Fruit fly (Drosophila melanogaster): ENCODE results near the gene CG1750.
A peak's percentile ranks its signal among the peaks of the same experiment; 100 is the strongest.

Gene CG1750

DNA sequence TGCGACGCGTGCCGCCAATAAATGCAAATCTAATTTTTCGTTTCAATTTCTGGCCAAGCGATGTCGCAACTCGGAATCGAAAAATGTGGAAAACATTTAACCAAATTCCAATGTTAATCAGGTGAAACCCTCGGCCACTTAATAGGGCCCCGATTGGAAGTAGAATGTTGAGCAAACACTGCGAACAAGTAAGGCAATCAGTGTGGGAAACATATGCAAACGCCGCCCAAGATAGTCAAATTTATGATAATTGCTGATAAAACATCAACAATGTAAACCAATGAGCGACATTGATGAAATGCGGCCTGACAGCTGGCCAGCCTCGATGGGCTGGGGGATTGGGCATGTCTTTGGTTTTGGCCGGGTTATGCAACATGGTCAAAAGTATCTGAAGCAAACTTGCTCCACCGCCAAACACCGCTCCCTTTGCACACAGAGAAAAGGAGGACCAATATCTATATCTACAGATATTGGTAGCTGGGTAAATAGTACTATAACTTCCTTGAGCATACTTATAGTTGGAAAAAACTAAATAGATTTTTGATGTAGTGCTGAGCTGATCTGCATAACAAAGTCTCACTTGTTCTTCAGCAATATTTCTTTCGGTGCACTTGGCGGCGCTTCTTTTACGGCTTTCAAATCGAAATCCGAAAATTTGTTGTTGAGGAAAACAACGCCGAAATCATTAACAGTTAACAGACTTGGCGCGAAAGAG is 7.3 kb downstream of the CG1750 start:
- TF ChIP-seq CG13204 (GFP tag; optimal IDR thresholded peaks at IDR 0.05) (no peak), Pif1A (GFP tag; optimal IDR thresholded peaks at IDR 0.05) (peak; percentile 58), CG8301 (tag; optimal IDR thresholded peaks at IDR 0.05) (peak; percentile 52), EcR (GFP tag; optimal IDR thresholded peaks at IDR 0.05) (no peak), Snoo (tag; optimal IDR thresholded peaks at IDR 0.05) (peak; percentile 74), CG14655 (GFP tag; optimal IDR thresholded peaks at IDR 0.05) (peak; percentile 15), CG10348 (GFP tag; IDR thresholded peaks at IDR 0.05) (no peak), D1 (tag; optimal IDR thresholded peaks at IDR 0.05) (no peak), CG15710 (tag; optimal IDR thresholded peaks at IDR 0.05) (no peak), Pif1B (GFP tag; optimal IDR thresholded peaks at IDR 0.05) (peak; percentile 60), Ets98B (GFP tag; IDR thresholded peaks at IDR 0.05) (peak; percentile 40; the same call in 1 of the 2 replicates), CG4496 (GFP tag; IDR thresholded peaks at IDR 0.05) (peak; percentile 58; the same call in 2 of the 3 replicates), CG32121 (GFP tag; IDR thresholded peaks at IDR 0.05) (peak; percentile 22; the same call in 1 of the 2 replicates), fd96Ca (GFP tag; IDR thresholded peaks at IDR 0.05) (peak; percentile 65; the same call in 2 of the 3 replicates)

- TF ChIP-seq CG12605 (GFP tag; IDR thresholded peaks at IDR 0.05) (no peak), D1 (tag; optimal IDR thresholded peaks at IDR 0.05) (no peak), CG8159 (tag; optimal IDR thresholded peaks at IDR 0.05) (no peak), CG9948 (tag; optimal IDR thresholded peaks at IDR 0.05) (no peak), Pif1A (GFP tag; optimal IDR thresholded peaks at IDR 0.05) (no peak), CG15710 (tag; optimal IDR thresholded peaks at IDR 0.05) (no peak)
Measured at dm6 chr3R:31245785-31246184, 8.9 kb downstream of the CG1750 start.

- TF ChIP-seq CG32121 (GFP tag; IDR thresholded peaks at IDR 0.05) (peak; percentile 75), Ets98B (GFP tag; IDR thresholded peaks at IDR 0.05) (peak; percentile 80), CG10348 (GFP tag; IDR thresholded peaks at IDR 0.05) (no peak), CG9948 (tag; optimal IDR thresholded peaks at IDR 0.05) (no peak), CG17806 (tag; optimal IDR thresholded peaks at IDR 0.05) (no peak), CG8159 (tag; optimal IDR thresholded peaks at IDR 0.05) (no peak), CG4496 (GFP tag; IDR thresholded peaks at IDR 0.05) (peak; percentile 83), Pif1A (GFP tag; optimal IDR thresholded peaks at IDR 0.05) (peak; percentile 10), EcR (GFP tag; optimal IDR thresholded peaks at IDR 0.05) (no peak), D1 (tag; optimal IDR thresholded peaks at IDR 0.05) (no peak), fd96Ca (GFP tag; IDR thresholded peaks at IDR 0.05) (peak; percentile 78), rn (GFP tag; IDR thresholded peaks at IDR 0.05) (no peak), CG15710 (tag; optimal IDR thresholded peaks at IDR 0.05) (no peak), CG13204 (GFP tag; optimal IDR thresholded peaks at IDR 0.05) (no peak), CG8301 (tag; optimal IDR thresholded peaks at IDR 0.05) (no peak), Pif1B (GFP tag; optimal IDR thresholded peaks at IDR 0.05) (no peak), CG34367 (tag; optimal IDR thresholded peaks at IDR 0.05) (no peak), CG12605 (GFP tag; IDR thresholded peaks at IDR 0.05) (peak; percentile 30; the same call in 1 of the 2 replicates), Snoo (tag; optimal IDR thresholded peaks at IDR 0.05) (no peak), CG14655 (GFP tag; optimal IDR thresholded peaks at IDR 0.05) (no peak)
Measured at dm6 chr3R:31243079-31243668, 11.5 kb downstream of the CG1750 start.

DNA sequence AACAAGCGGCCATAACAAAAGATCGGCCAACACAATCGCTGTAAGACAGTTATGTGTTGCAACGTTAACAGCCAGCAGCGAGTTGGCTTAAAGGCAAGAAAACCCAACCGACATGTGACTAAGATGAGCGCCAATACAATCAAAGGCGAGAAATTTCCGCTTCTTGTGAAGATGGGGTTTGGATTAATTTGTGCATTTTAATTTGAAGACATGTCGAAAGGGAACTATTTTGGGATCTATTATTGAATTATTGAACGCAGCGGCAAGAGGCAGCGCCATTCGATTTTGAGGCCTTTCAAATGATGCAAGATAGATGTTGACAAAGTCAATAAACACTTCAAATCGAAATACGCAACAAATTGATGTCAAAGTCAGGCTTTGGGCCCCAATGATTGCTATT is 13.6 kb downstream of the CG1750 start:
- no peak for TF ChIP-seq CG8301 (tag; optimal IDR thresholded peaks at IDR 0.05)
- TF ChIP-seq Pif1B (GFP tag; optimal IDR thresholded peaks at IDR 0.05), result no peak
- TF ChIP-seq CG14655 (GFP tag; optimal IDR thresholded peaks at IDR 0.05), result no peak
- TF ChIP-seq rn (GFP tag; IDR thresholded peaks at IDR 0.05), result no peak
- no peak for TF ChIP-seq Ets98B (GFP tag; IDR thresholded peaks at IDR 0.05)

DNA sequence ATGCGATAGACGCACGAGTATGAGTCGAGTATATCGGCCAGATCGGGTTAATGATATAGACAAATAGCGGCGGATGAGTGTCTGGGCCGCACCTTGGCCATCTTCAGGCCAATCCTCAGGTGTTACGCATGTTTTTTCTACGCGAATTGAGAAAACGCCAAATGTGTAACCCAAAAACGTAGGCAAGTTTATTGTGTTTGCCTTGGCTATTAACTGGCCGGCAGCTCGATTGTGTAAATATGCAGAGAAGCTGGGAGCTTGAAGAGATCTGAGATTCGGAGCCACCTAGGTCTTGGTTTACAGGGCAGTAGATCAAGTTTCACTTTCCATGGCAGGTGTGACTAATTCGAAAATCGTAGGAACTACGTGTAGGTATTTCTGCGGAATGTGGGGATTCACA is 14.7 kb downstream of the CG1750 start:
- no peak for TF ChIP-seq EcR (GFP tag; optimal IDR thresholded peaks at IDR 0.05)

- TF ChIP-seq CG9948 (tag; optimal IDR thresholded peaks at IDR 0.05) (no peak), CG8159 (tag; optimal IDR thresholded peaks at IDR 0.05) (no peak), CG15710 (tag; optimal IDR thresholded peaks at IDR 0.05) (no peak), gl (tag; optimal IDR thresholded peaks at IDR 0.05) (no peak), CG14655 (GFP tag; optimal IDR thresholded peaks at IDR 0.05) (no peak), D1 (tag; optimal IDR thresholded peaks at IDR 0.05) (no peak), rn (GFP tag; IDR thresholded peaks at IDR 0.05) (no peak), Pif1A (GFP tag; optimal IDR thresholded peaks at IDR 0.05) (no peak), CG13204 (GFP tag; optimal IDR thresholded peaks at IDR 0.05) (no peak), Pif1B (GFP tag; optimal IDR thresholded peaks at IDR 0.05) (no peak), CG4496 (GFP tag; IDR thresholded peaks at IDR 0.05) (no peak), CG12605 (GFP tag; IDR thresholded peaks at IDR 0.05) (no peak), Ets98B (GFP tag; IDR thresholded peaks at IDR 0.05) (no peak), fd96Ca (GFP tag; IDR thresholded peaks at IDR 0.05) (no peak), Snoo (tag; optimal IDR thresholded peaks at IDR 0.05) (no peak), CG8301 (tag; optimal IDR thresholded peaks at IDR 0.05) (no peak), CG17806 (tag; optimal IDR thresholded peaks at IDR 0.05) (no peak), CG34367 (tag; optimal IDR thresholded peaks at IDR 0.05) (no peak), CG32121 (GFP tag; IDR thresholded peaks at IDR 0.05) (no peak), EcR (GFP tag; optimal IDR thresholded peaks at IDR 0.05) (no peak)
Measured at dm6 chr3R:31235262-31235661, 19.4 kb downstream of the CG1750 start, which contains the start of gene CG15564. TSS of gene CG15564 (minus strand) at chr3R:31235362.

All from whole organism, pupa.